Worm (Caenorhabditis elegans) whole organism, L3 larva: Measurements from ENCODE around the gene gln-5.

Experiments
- ZK546.5 ChIP-seq: sonication (generic microtip); optimal IDR thresholded peaks from 2 replicates; lab custom pipeline; 2017; ENCODE audit warnings: missing biosample characterization, missing genetic modification characterization
- aly-2 ChIP-seq: fragments of 150-350 bp; optimal IDR thresholded peaks from 2 replicates; lab custom pipeline; 2014; ENCODE audit warnings: missing biosample characterization, missing genetic modification characterization
- ceh-82 ChIP-seq: fragments of 150-350 bp; optimal IDR thresholded peaks from 2 replicates; lab custom pipeline; 2014; ENCODE audit warnings: missing biosample characterization, missing genetic modification characterization
- daf-12 ChIP-seq: fragments of 150-350 bp; optimal IDR thresholded peaks from 2 replicates; lab custom pipeline; 2014; ENCODE audit warnings: missing biosample characterization, missing genetic modification reagents, missing genetic modification characterization
- egl-5 ChIP-seq: fragments of 150-350 bp; optimal IDR thresholded peaks from 2 replicates; lab custom pipeline; 2017; ENCODE audit warnings: missing biosample characterization, missing genetic modification reagents, missing genetic modification characterization, inconsistent platforms
- elt-2 ChIP-seq: sonication (generic microtip); optimal IDR thresholded peaks from 2 replicates; lab custom pipeline; 2016; ENCODE audit warnings: missing genetic modification reagents, mild to moderate bottlenecking, missing genetic modification characterization, missing compliant biosample characterization
- eor-1 ChIP-seq, 2 experiments: fragments of 150-350 bp; optimal IDR thresholded peaks; 2 replicates each; lab custom pipeline; 2014 to 2018; ENCODE audit warnings: missing biosample characterization in 2 of 2, missing genetic modification characterization in 2 of 2
- fkh-10 ChIP-seq: sonication (generic microtip); optimal IDR thresholded peaks from 2 replicates; lab custom pipeline; 2017; ENCODE audit warnings: missing biosample characterization, missing genetic modification reagents, missing genetic modification characterization
- fos-1 ChIP-seq: fragments of 150-350 bp; optimal IDR thresholded peaks from 2 replicates; lab custom pipeline; 2014; ENCODE audit warnings: missing biosample characterization, missing genetic modification characterization
- hmg-11 ChIP-seq: sonication (generic microtip); optimal IDR thresholded peaks from 2 replicates; lab custom pipeline; 2016; ENCODE audit warnings: missing genetic modification characterization, missing compliant biosample characterization
- lin-15B ChIP-seq: fragments of 150-350 bp; optimal IDR thresholded peaks from 2 replicates; lab custom pipeline; 2014; ENCODE audit warnings: missing biosample characterization, missing genetic modification characterization
- lin-39 ChIP-seq: fragments of 150-350 bp; optimal IDR thresholded peaks from 2 replicates; lab custom pipeline; 2018; ENCODE audit warnings: missing biosample characterization, missing genetic modification reagents, missing genetic modification characterization
- lsy-12 ChIP-seq: sonication (generic microtip); optimal IDR thresholded peaks from 2 replicates; lab custom pipeline; 2016; ENCODE audit warnings: mild to moderate bottlenecking, missing genetic modification characterization, missing compliant biosample characterization
- mdl-1 ChIP-seq: fragments of 150-350 bp; optimal IDR thresholded peaks from 2 replicates; lab custom pipeline; 2014; ENCODE audit warnings: missing biosample characterization, missing genetic modification characterization
- nfya-1 ChIP-seq: sonication (generic microtip); optimal IDR thresholded peaks from 2 replicates; lab custom pipeline; 2017; ENCODE audit warnings: missing genetic modification characterization, mild to moderate bottlenecking, missing compliant biosample characterization, antibody characterized with exemption, moderate library complexity; ENCODE audit not compliant: insufficient read depth
- nhr-11 ChIP-seq: fragments of 150-350 bp; optimal IDR thresholded peaks from 2 replicates; lab custom pipeline; 2014; ENCODE audit warnings: missing biosample characterization, missing genetic modification characterization
- nhr-23 ChIP-seq: fragments of 150-350 bp; optimal IDR thresholded peaks from 2 replicates; lab custom pipeline; 2014; ENCODE audit warnings: missing biosample characterization, missing genetic modification reagents, missing genetic modification characterization
- nhr-237 ChIP-seq: fragments of 150-350 bp; optimal IDR thresholded peaks from 2 replicates; lab custom pipeline; 2014; ENCODE audit warnings: missing biosample characterization, missing genetic modification characterization
- nhr-25 ChIP-seq: sonication (generic microtip); optimal IDR thresholded peaks from 2 replicates; lab custom pipeline; 2017; ENCODE audit warnings: missing biosample characterization, missing genetic modification characterization
- nhr-28 ChIP-seq: fragments of 150-350 bp; optimal IDR thresholded peaks from 2 replicates; lab custom pipeline; 2014; ENCODE audit warnings: missing biosample characterization, missing genetic modification characterization
- nhr-43 ChIP-seq: sonication (generic microtip); optimal IDR thresholded peaks from 2 replicates; lab custom pipeline; 2016; ENCODE audit warnings: mild to moderate bottlenecking, missing genetic modification characterization, missing compliant biosample characterization; ENCODE audit not compliant: poor library complexity, severe bottlenecking
- nhr-76 ChIP-seq: fragments of 150-350 bp; sonication (generic microtip); optimal IDR thresholded peaks from 5 replicates; lab custom pipeline; 2014; ENCODE audit warnings: missing biosample characterization, missing genetic modification characterization
- nhr-77 ChIP-seq: fragments of 150-350 bp; optimal IDR thresholded peaks from 2 replicates; lab custom pipeline; 2014; ENCODE audit warnings: missing biosample characterization, missing genetic modification characterization
- pha-4 ChIP-seq: fragments of 150-350 bp; optimal IDR thresholded peaks from 2 replicates; lab custom pipeline; 2014; ENCODE audit warnings: missing biosample characterization, missing genetic modification reagents, missing genetic modification characterization
- skn-1 ChIP-seq: fragments of 150-350 bp; optimal IDR thresholded peaks from 2 replicates; lab custom pipeline; 2014; ENCODE audit warnings: missing biosample characterization, missing genetic modification characterization
- snpc-4 ChIP-seq: fragments of 150-350 bp; optimal IDR thresholded peaks from 2 replicates; lab custom pipeline; 2014; ENCODE audit warnings: missing biosample characterization, missing genetic modification characterization
- tbx-2 ChIP-seq: sonication (generic microtip); optimal IDR thresholded peaks from 2 replicates; lab custom pipeline; 2016; ENCODE audit warnings: mild to moderate bottlenecking, missing genetic modification characterization, missing compliant biosample characterization
- unc-39 ChIP-seq: sonication (generic microtip); optimal IDR thresholded peaks from 4 replicates; lab custom pipeline; 2017; ENCODE audit warnings: missing biosample characterization, missing genetic modification characterization
- unc-62 ChIP-seq: fragments of 150-350 bp; sonication (generic microtip); optimal IDR thresholded peaks from 4 replicates; lab custom pipeline; 2014; ENCODE audit warnings: missing biosample characterization, missing genetic modification reagents, missing genetic modification characterization
- zag-1 ChIP-seq: fragments of 150-350 bp; optimal IDR thresholded peaks from 2 replicates; lab custom pipeline; 2014; ENCODE audit warnings: missing biosample characterization, missing genetic modification characterization
- ztf-11 ChIP-seq: fragments of 150-350 bp; optimal IDR thresholded peaks from 2 replicates; lab custom pipeline; 2014; ENCODE audit warnings: missing biosample characterization, missing genetic modification characterization
- ztf-4 ChIP-seq: fragments of 150-350 bp; optimal IDR thresholded peaks from 2 replicates; lab custom pipeline; 2014; ENCODE audit warnings: missing biosample characterization, missing genetic modification characterization

The gln-5 gene

ce11 chrIV:17268628-17269027 is 4.8 kb downstream of the gln-5 start (continued):
- TF ChIP-seq pha-4 (peak; percentile 28), zag-1 (tag; lab: Kevin White, UChicago) (no peak), nfya-1 (tag; lab: Kevin White, UChicago) (peak; percentile 66), nhr-76 (tag; lab: Kevin White, UChicago) (no peak)

- TF ChIP-seq skn-1 (tag; lab: Kevin White, UChicago) (peak; percentile 45), egl-5 (tag; lab: Kevin White, UChicago) (no peak)
Measured at ce11 chrIV:17268069-17268468, 5.4 kb downstream of the gln-5 start.

ce11 chrIV:17267304-17267891 is 6.1 kb downstream of the gln-5 start:
- TF ChIP-seq lin-39 (tag; lab: Kevin White, UChicago) = peak; percentile 77
- no peak for TF ChIP-seq pha-4

ce11 chrIV:17265716-17266115 is 7.7 kb downstream of the gln-5 start:
- TF ChIP-seq mdl-1 (tag; lab: Kevin White, UChicago) (no peak), nhr-76 (tag; lab: Kevin White, UChicago) (no peak), nhr-28 (tag; lab: Kevin White, UChicago) (no peak), nhr-43 (tag; lab: Kevin White, UChicago) (no peak), nhr-11 (tag; lab: Kevin White, UChicago) (no peak), ztf-4 (tag; lab: Kevin White, UChicago) (no peak)

ce11 chrIV:17265279-17265678 is 8.2 kb downstream of the gln-5 start, which contains the start of gene str-187:
TSS of gene str-187 (plus strand) at chrIV:17265579.
- TF ChIP-seq nhr-25 (tag; lab: Kevin White, UChicago) = no peak
- TF ChIP-seq ztf-4 (tag; lab: Kevin White, UChicago) = no peak
- TF ChIP-seq lin-39 (tag; lab: Kevin White, UChicago) = no peak
- TF ChIP-seq ceh-82 = no peak
- TF ChIP-seq unc-62 = no peak
- TF ChIP-seq lsy-12 (tag; lab: Kevin White, UChicago) = no peak
- TF ChIP-seq elt-2 (tag; lab: Kevin White, UChicago) = no peak
- TF ChIP-seq nhr-237 (tag; lab: Kevin White, UChicago) = no peak
- TF ChIP-seq lin-15B = no peak
- no peak for TF ChIP-seq tbx-2 (tag; lab: Kevin White, UChicago)
- no peak for TF ChIP-seq nhr-77 (tag; lab: Kevin White, UChicago)
- TF ChIP-seq daf-12 (tag; lab: Kevin White, UChicago) = no peak
- no peak for TF ChIP-seq nhr-76 (tag; lab: Kevin White, UChicago)
- TF ChIP-seq, all 47 proteins: peak for 0

- TF ChIP-seq fos-1 (tag; lab: Kevin White, UChicago) = no peak
- no peak for TF ChIP-seq fkh-10 (GFP tag; lab: Kevin White, UChicago)
- TF ChIP-seq unc-39 = no peak
- no peak for TF ChIP-seq nhr-76 (tag; lab: Kevin White, UChicago)
- TF ChIP-seq lin-39 (tag; lab: Kevin White, UChicago) = no peak
- TF ChIP-seq skn-1 (tag; lab: Kevin White, UChicago) = no peak
- no peak for TF ChIP-seq snpc-4 (tag; lab: Kevin White, UChicago)
- no peak for TF ChIP-seq nhr-11 (tag; lab: Kevin White, UChicago)
- TF ChIP-seq nhr-28 (tag; lab: Kevin White, UChicago) = no peak
- TF ChIP-seq aly-2 (tag; lab: Kevin White, UChicago) = no peak
- no peak for TF ChIP-seq ztf-11 (tag; lab: Kevin White, UChicago)
- no peak for TF ChIP-seq daf-12 (tag; lab: Kevin White, UChicago)
- no peak for TF ChIP-seq eor-1 (tag; optimal IDR thresholded peaks at IDR 0.05; lab: Kevin White, UChicago)
- no peak for TF ChIP-seq hmg-11 (tag; lab: Kevin White, UChicago)
- TF ChIP-seq nhr-23 (tag; lab: Kevin White, UChicago) = no peak
- TF ChIP-seq nhr-77 (tag; lab: Kevin White, UChicago) = no peak
- TF ChIP-seq pha-4 = no peak
- TF ChIP-seq ZK546.5 (tag; lab: Kevin White, UChicago) = no peak
- TF ChIP-seq nhr-43 (tag; lab: Kevin White, UChicago) = no peak
- TF ChIP-seq nfya-1 (tag; lab: Kevin White, UChicago) = no peak
Measured at ce11 chrIV:17264714-17265113, 8.7 kb downstream of the gln-5 start, which contains the start of gene F26D10.13. TSS of gene F26D10.13 (minus strand) at chrIV:17264814.
